Worm (Caenorhabditis elegans): ENCODE data around the gene gldi-5.

The gldi-5 gene

DNA sequence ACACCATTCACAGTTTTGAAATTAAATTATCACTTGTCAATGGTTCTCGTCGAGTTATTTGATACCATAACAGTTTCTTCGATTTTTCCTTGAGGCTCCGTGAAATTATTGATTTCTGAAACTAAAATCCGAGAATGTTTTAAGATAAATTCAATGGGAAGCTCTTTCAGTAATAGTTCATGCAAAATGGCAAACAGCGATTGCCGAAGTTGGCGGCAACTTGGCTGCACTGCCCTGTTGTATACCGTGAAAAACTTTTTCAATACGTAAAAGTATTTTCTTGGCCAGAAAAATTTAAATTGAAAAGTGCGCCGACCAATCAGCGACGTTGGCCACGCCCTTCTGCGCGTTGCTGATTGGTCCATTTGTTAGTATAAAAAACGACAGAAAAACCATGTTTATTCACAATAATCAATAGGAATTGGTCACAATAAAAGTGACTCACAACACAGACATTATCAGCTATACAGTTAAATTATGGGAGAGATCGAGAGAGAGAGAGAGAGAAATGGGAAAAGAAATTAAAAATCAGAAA, 43.4 kb downstream of the gldi-5 start:
- TF ChIP-seq unc-62 (GFP tag; optimal IDR thresholded peaks at IDR 0.05) = no peak

- TF ChIP-seq unc-62 (GFP tag; optimal IDR thresholded peaks at IDR 0.05) = no peak
Observed at ce11 chrIII:3681351-3681938, 44.9 kb downstream of the gldi-5 start.

DNA sequence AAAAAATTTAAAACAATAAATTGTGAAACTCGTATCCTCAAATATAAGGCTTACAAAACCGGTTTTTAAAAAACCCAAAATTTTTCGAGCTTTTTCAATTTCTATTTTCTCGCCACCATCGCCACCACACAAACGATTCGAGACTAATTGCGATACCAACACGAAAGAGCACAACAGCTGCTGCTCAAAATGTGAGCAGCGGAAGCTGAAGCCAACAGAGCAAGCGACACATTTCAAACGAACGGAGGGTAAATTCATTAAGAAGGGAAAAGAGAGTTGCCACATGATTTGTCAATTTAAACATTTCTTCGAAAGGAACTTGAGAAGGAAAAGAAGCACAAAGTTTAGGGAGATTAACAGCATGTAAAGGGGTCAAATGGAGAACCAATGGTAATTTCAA, 47.2 kb downstream of the gldi-5 start:
- TF ChIP-seq unc-62 (GFP tag; optimal IDR thresholded peaks at IDR 0.05) = no peak

DNA sequence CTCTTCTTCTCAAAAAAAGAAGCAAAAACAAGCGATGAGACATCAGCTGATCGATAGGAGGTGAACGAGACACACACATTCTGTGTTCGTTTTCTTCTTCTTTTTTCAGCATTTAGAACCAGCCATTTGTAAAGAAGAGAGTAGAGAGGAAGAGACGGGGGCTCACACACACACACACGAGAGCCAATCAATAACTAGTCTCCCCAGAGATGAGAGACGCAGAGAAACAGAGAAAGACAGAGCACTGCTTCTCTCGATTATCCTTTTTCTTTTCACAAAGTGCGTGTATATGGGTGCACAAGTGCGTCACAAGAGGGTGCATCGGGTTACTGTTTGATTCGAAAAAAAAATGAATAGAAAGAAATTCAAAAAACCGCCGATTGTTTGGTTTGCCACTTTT, 48.9 kb downstream of the gldi-5 start:
- no peak for TF ChIP-seq unc-62 (GFP tag; optimal IDR thresholded peaks at IDR 0.05)

- no peak for TF ChIP-seq unc-62 (GFP tag; optimal IDR thresholded peaks at IDR 0.05)
Observed at ce11 chrIII:3675480-3675879, 50.8 kb downstream of the gldi-5 start.

All from whole organism, dauer.